Worm (Caenorhabditis elegans) whole organism, L1 larva: ENCODE results near the gene C06H2.2.

Source experiments
- ceh-82 ChIP-seq, 3 experiments: fragments of 150-350 bp in 1 of 3; sonication (generic microtip) in 2 of 3; optimal IDR thresholded peaks; 2 replicates each; lab custom pipeline; 2014 to 2017; ENCODE audit warnings: missing biosample characterization in 3 of 3, missing genetic modification characterization in 3 of 3
- ces-1 ChIP-seq: fragments of 150-350 bp; optimal IDR thresholded peaks from 2 replicates; lab custom pipeline; 2014; ENCODE audit warnings: missing biosample characterization, missing genetic modification reagents, missing genetic modification characterization
- egl-13 ChIP-seq: sonication (generic microtip); optimal IDR thresholded peaks from 2 replicates; lab custom pipeline; 2016; ENCODE audit warnings: missing genotype, missing genetic modification reagents, missing genetic modification characterization, missing compliant biosample characterization
- fos-1 ChIP-seq: fragments of 150-350 bp; optimal IDR thresholded peaks from 2 replicates; lab custom pipeline; 2014; ENCODE audit warnings: missing biosample characterization, missing genetic modification characterization
- irx-1 ChIP-seq: sonication (generic microtip); optimal IDR thresholded peaks from 2 replicates; lab custom pipeline; 2016; ENCODE audit warnings: missing genetic modification characterization, missing compliant biosample characterization
- lin-13 ChIP-seq: fragments of 150-350 bp; optimal IDR thresholded peaks from 2 replicates; lab custom pipeline; 2014; ENCODE audit warnings: missing biosample characterization, missing genetic modification reagents, missing genetic modification characterization
- nhr-19 ChIP-seq: fragments of 200-800 bp; sonication (Bioruptor generic); conservative IDR thresholded peaks from 2 replicates; pipeline ENCODE4 v1.3.6; 2022; ENCODE audit warnings: missing genetic modification characterization, missing compliant biosample characterization
- nhr-237 ChIP-seq: fragments of 150-350 bp; optimal IDR thresholded peaks from 2 replicates; lab custom pipeline; 2014; ENCODE audit warnings: missing biosample characterization, missing genetic modification characterization
- pag-3 ChIP-seq: sonication (generic microtip); optimal IDR thresholded peaks from 2 replicates; lab custom pipeline; 2017; ENCODE audit warnings: missing genetic modification characterization, mild to moderate bottlenecking, missing compliant biosample characterization, antibody characterized with exemption, borderline replicate concordance; ENCODE audit not compliant: insufficient read depth
- snpc-4 ChIP-seq: fragments of 150-350 bp; optimal IDR thresholded peaks from 2 replicates; lab custom pipeline; 2014; ENCODE audit warnings: missing biosample characterization, missing genetic modification characterization
- unc-130 ChIP-seq: fragments of 150-350 bp; optimal IDR thresholded peaks from 2 replicates; lab custom pipeline; 2017; ENCODE audit warnings: missing biosample characterization, missing genetic modification characterization, inconsistent platforms
- ztf-11 ChIP-seq, 2 experiments: sonication (generic microtip); optimal IDR thresholded peaks; 2 replicates each; lab custom pipeline; 2016 to 2017; ENCODE audit warnings: missing genetic modification characterization in 2 of 2, missing biosample characterization in 1 of 2, missing compliant biosample characterization in 1 of 2

DNA sequence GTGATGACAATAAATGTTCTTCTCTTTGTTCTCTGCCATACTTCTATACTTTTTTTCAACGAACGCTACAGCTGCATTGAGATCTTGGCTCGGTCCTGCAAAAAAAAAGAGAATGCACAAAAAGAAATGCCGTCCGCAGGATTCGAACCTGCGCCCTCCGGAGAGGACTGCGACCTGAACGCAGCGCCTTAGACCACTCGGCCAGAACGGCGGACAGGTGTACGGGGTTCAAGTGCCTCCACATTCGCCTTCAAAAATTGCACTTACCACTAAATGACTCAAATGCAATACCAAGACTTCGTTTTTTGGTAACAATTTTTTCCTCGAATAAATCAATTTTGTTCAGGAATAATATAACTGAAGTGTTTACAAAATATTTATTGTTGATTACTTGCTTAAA lies 49.6 kb downstream of the C06H2.2 start:
- TF ChIP-seq snpc-4 (peak; percentile 93), lin-13 (GFP tag; lab: Kevin White, UChicago) (no peak), egl-13 (tag; lab: Kevin White, UChicago) (no peak), ceh-82 (tag; optimal IDR thresholded peaks at IDR 0.05; lab: Kevin White, UChicago) (no peak), fos-1 (tag; lab: Kevin White, UChicago) (no peak), nhr-237 (no peak), ztf-11 (tag; optimal IDR thresholded peaks at IDR 0.05; lab: Kevin White, UChicago) (no peak), pag-3 (no peak), nhr-19 (peak; percentile 41), ces-1 (GFP tag; lab: Kevin White, UChicago) (no peak), irx-1 (no peak), unc-130 (tag; lab: Kevin White, UChicago) (no peak)
